Fruit fly (Drosophila melanogaster) whole organism, larva: ENCODE measurements around the gene Ugalt.

ENCODE experiments used
- noc ChIP-seq: fragments of 200-800 bp; sonication (Bioruptor generic); optimal IDR thresholded peaks from 3 replicates; lab custom pipeline; 2019; ENCODE audit warnings: missing biosample characterization, mild to moderate bottlenecking, missing genetic modification characterization, moderate library complexity

Ugalt gene

dm6 chrX:2698064-2698894, 5.4 kb downstream of the Ugalt start, which contains the start of the genes Spg7 and Lint-O:
Gene Spg7, minus strand, starts transcription at chrX:2698211.
Gene Lint-O, plus strand, starts transcription at chrX:2698701.
- no peak for TF ChIP-seq noc (tag; lab: Kevin White, UChicago)

DNA sequence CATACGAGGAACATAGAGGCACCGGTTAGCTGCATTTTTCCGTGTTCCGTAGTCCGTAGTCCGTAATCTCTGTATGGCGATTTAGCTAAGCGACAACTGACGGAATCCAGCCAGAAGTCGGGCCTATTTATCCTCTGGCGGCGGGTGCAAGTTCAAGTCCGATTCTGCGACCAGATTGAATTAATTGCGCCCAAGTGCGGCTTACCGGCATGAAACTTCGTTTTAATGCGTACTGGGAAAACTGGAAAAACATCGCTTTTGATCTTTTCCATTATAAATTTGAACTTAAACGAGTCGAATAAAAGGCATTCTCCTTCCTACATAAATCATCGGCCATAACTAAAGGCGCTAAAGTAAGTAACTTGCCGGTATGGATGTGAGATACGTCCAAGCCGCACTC, 9.9 kb downstream of the Ugalt start, which contains the start of gene dyw:
Gene dyw, minus strand, starts transcription at position 101 of the 400 bp plus-strand sequence.
- no peak for TF ChIP-seq noc (tag; lab: Kevin White, UChicago)

DNA sequence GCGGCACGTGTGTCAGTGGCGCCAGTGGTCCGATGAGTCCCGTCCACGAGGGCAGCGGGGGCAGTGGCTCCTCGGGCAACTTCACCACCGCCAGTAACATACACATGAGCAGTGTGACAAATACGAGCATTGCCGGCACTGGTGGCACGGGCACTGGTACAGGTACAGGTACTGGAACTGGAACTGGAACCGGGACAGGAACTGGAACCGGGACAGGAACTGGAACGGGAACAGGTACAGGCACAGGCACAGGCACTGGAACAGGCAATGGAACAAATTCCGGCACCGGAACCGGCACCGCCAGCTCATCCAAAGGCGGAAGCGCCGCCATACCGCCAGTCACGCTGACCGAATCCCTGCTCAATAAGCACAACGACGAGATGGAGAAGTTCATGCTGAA, 13.3 kb downstream of the Ugalt start:
- TF ChIP-seq noc (tag; lab: Kevin White, UChicago): no peak

dm6 chrX:2686930-2687329, 16.7 kb downstream of the Ugalt start:
- TF ChIP-seq noc (tag; lab: Kevin White, UChicago): no peak

dm6 chrX:2685580-2685979, 18.1 kb downstream of the Ugalt start, which contains the start of gene per:
Gene per, plus strand, starts transcription at chrX:2685580.
- TF ChIP-seq noc (tag; lab: Kevin White, UChicago): no peak

dm6 chrX:2685022-2685421, 18.6 kb downstream of the Ugalt start:
- no peak for TF ChIP-seq noc (tag; lab: Kevin White, UChicago)

DNA sequence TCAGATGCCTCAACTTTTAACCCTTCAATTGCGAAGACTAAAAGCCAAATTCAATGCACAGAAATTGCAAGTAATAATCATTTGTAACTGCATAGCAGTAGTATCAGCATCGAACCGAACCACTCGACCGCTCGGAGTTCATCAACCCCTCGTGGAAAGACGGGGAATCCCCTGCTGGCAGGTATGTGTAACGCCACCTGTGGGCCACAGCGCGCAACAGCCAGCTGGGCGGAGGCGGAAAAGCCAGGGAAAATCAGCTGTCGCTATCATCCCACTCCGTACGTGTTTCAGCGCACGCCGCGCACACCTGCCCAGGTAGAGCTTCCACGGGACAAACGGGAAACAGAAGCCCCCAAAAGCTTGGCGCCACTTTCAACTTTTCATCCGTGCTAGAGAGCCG, 19.2 kb downstream of the Ugalt start:
- no peak for TF ChIP-seq noc (tag; lab: Kevin White, UChicago)

- TF ChIP-seq noc (tag; lab: Kevin White, UChicago): no peak
Observed at dm6 chrX:2683926-2684325, 19.7 kb downstream of the Ugalt start.

DNA sequence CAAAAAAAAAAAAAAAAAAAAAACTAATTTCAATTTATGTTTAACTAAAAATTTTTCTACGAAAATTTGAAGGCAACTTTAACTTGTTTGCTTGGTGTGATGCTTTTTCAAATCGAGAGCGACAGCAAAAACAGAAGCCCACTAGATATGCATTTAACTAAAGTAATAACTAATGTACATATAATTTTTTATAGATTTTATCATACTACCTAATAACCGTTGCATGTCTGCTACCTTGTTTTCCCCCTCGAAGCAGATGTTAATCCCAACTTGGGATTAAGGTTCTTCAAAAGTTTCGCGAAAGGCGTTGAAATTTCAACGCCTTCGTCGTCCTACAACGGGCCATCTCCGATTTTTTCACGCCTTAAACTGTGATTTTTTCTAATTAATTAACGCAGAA, 20.8 kb downstream of the Ugalt start, which contains the start of gene CG2652:
Gene CG2652, minus strand, starts transcription at position 101 of the 400 bp plus-strand sequence.
- TF ChIP-seq noc (tag; lab: Kevin White, UChicago): no peak

DNA sequence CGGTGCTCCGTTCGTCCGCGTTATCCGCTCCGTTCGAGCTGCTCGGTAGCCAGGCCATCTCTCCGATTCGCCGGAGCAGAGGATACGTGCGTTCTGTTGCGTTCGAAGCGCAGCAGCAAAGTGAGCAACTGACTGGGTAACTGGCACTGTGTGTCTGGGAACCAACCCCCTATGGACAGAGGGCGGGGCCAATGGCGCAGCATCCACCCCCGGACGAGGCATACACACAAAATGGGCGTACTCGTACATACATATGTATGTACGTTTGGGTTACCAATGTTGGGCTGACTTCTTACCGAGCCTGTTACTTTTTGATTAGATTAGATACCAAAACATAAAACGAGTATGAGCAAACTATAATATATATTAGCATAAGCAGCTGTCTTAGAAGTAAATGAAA, 22.1 kb downstream of the Ugalt start, which contains the start of gene HLH3B:
Gene HLH3B, minus strand, starts transcription at position 123 of the 400 bp plus-strand sequence.
- TF ChIP-seq noc (tag; lab: Kevin White, UChicago): no peak

- no peak for TF ChIP-seq noc (tag; lab: Kevin White, UChicago)
Observed at dm6 chrX:2677024-2677589, 26.5 kb downstream of the Ugalt start.

- TF ChIP-seq noc (tag; lab: Kevin White, UChicago): no peak
Observed at dm6 chrX:2663416-2663815, 40.2 kb downstream of the Ugalt start.

dm6 chrX:2662540-2663133, 41.0 kb downstream of the Ugalt start:
- no peak for TF ChIP-seq noc (tag; lab: Kevin White, UChicago)

DNA sequence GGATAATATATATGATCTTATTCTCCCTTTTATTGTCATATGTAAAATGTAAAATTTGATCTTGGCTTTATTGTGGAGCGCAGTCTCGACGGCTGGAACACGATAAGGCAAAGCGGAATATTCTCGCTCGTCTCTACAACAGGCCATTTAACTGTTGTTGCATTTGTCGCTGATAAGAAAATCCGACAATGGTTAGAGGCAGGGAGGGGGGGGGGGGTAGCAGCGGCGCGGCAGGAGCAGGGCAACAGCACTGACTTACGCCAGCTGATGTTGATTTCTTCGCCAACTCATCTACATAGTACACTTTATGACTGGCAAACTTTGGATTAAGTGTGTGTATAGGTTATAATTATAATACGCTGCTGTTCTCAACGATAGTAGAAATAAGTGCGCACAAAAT, 41.9 kb downstream of the Ugalt start:
- peak; percentile 45 for TF ChIP-seq noc (tag; lab: Kevin White, UChicago)

DNA sequence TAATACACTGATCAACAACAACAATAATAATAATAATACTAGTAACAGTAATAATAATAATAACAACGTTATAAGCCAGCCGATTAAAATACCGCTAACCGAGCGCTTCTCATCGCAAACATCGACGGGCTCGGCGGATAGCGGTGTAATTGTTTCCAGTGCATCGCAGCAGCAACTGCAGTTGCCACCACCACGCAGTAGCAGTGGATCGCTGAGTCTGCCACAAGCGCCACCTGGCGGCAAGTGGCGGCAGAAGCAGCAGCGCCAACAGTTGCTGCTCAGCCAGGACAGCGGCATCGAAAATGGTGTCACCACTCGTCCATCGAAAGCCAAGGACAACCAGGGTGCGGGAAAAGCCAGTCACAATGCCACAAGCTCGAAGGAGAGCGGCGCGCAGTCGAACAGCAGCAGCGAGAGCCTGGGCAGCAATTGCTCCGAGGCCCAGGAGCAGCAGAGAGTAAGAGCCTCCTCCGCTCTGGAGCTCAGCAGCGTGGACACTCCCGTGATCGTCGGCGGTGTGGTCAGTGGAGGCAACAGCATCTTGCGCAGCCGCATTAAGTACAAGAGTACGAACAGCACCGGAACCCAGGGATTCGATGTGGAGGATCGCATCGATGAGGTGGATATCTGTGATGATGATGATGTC, 44.1 kb downstream of the Ugalt start:
- TF ChIP-seq noc (tag; lab: Kevin White, UChicago): no peak
